Worm (Caenorhabditis elegans) whole organism, L4 larva: ENCODE measurements around the gene sre-29.
A peak's percentile ranks its signal among the peaks of the same experiment; 100 is the strongest.

ENCODE experiments used
- T20F7.1 ChIP-seq: fragments of 200-800 bp; sonication (Bioruptor generic); optimal IDR thresholded peaks from 2 replicates; lab custom pipeline; 2018; ENCODE audit warnings: mild to moderate bottlenecking, missing genetic modification characterization, missing compliant biosample characterization
- Y75B8A.6 ChIP-seq: fragments of 200-800 bp; sonication (Bioruptor generic); IDR thresholded peaks from 2 replicates; pipeline ENCODE4 v1.3.6; 2022; ENCODE audit warnings: missing genetic modification reagents, missing genetic modification characterization, missing compliant biosample characterization
- ama-1 ChIP-seq: fragments of 150-350 bp; optimal IDR thresholded peaks from 2 replicates; lab custom pipeline; 2014; ENCODE audit warnings: inconsistent platforms, mixed read lengths
- ceh-82 ChIP-seq: sonication (generic microtip); optimal IDR thresholded peaks from 2 replicates; lab custom pipeline; 2017; ENCODE audit warnings: missing biosample characterization, missing genetic modification characterization
- ces-1 ChIP-seq: fragments of 150-350 bp; sonication (generic microtip); optimal IDR thresholded peaks from 4 replicates; lab custom pipeline; 2014; ENCODE audit warnings: missing biosample characterization, missing genetic modification reagents, missing genetic modification characterization
- nhr-42 ChIP-seq: fragments of 200-800 bp; sonication (Bioruptor generic); IDR thresholded peaks from 2 replicates; pipeline ENCODE4 v1.3.6; 2022; ENCODE audit warnings: missing genetic modification characterization, missing compliant biosample characterization
- pha-4 ChIP-seq, 2 experiments: fragments of 150-350 bp in 1 of 2; fragments of 200-800 bp in 1 of 2; sonication (Bioruptor generic) in 1 of 2; IDR thresholded peaks in 1 of 2; optimal IDR thresholded peaks in 1 of 2; 2 replicates each; pipeline versions ENCODE4 v1.3.6 to Lab custom; 2014 to 2022; ENCODE audit warnings: missing genetic modification characterization in 2 of 2, missing genetic modification reagents in 2 of 2, missing biosample characterization in 1 of 2, missing compliant biosample characterization in 1 of 2
- snpc-4 ChIP-seq: fragments of 150-350 bp; optimal IDR thresholded peaks from 2 replicates; lab custom pipeline; 2014; ENCODE audit warnings: missing biosample characterization, missing genetic modification characterization
- unc-62 ChIP-seq, 3 experiments: fragments of 150-350 bp in 1 of 3; sonication (generic microtip); optimal IDR thresholded peaks in 2 of 3; peaks in 1 of 3; 1 replicate in 1 of 3; 2 replicates in 2 of 3; lab custom pipeline; 2014 to 2017; ENCODE audit warnings: missing biosample characterization in 3 of 3, missing genetic modification characterization in 3 of 3, missing genetic modification reagents in 3 of 3, missing genotype in 1 of 3
- zip-2 ChIP-seq: fragments of 150-350 bp; optimal IDR thresholded peaks from 2 replicates; lab custom pipeline; 2014; ENCODE audit warnings: missing biosample characterization, missing genetic modification characterization

DNA sequence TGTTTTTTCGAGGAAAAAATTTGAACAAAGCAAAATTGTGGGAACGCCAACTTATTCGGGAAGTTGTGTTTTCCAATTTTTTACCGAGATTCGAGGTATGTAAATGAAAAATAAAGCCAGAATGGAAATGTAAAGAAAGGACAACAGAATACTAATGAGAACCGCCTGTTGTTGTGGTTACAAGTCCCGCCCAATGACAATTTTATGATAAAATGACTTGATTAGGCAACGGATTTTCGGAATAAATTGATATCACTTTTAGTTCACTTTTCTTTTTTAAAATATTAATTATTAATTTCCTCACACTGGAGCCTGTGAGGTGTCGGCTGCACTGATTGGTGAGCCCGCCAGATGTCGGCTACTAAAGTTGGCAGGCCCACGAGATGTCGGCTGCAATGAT, 30.7 kb upstream of the sre-29 start, which contains the start of gene dct-12:
- TF ChIP-seq ama-1 (lab: Kevin White, UChicago) (no peak), pha-4 (GFP tag; IDR thresholded peaks at IDR 0.05; lab: Robert Waterston, UW) (no peak), pha-4 (tag; optimal IDR thresholded peaks at IDR 0.05; lab: Kevin White, UChicago) (no peak), zip-2 (tag; lab: Kevin White, UChicago) (no peak), Y75B8A.6 (GFP tag; lab: Robert Waterston, UW) (no peak), ces-1 (GFP tag; lab: Kevin White, UChicago) (no peak), snpc-4 (tag; lab: Kevin White, UChicago) (no peak), nhr-42 (GFP tag; lab: Robert Waterston, UW) (no peak), T20F7.1 (GFP tag; lab: Kevin White, UChicago) (no peak), ceh-82 (tag; lab: Kevin White, UChicago) (no peak), unc-62 (GFP tag; optimal IDR thresholded peaks at IDR 0.05 in 1 of 2; lab: Kevin White, UChicago) (peak in 1 of 2 experiments; percentile 70), unc-62 (tag; optimal IDR thresholded peaks at IDR 0.05; lab: Kevin White, UChicago) (no peak)
